Worm (Caenorhabditis elegans) whole organism, young adult: Measurements from ENCODE around the gene pch-2.
A peak's percentile ranks its signal among the peaks of the same experiment; 100 is the strongest.

ENCODE experiments used
- B0035.1 ChIP-seq: sonication (generic microtip); optimal IDR thresholded peaks from 2 replicates; lab custom pipeline; 2016; ENCODE audit warnings: missing genetic modification characterization, mild to moderate bottlenecking, missing compliant biosample characterization, missing genotype, missing genetic modification reagents
- C06A6.2 ChIP-seq: fragments of 200-800 bp; sonication (Bioruptor generic); conservative IDR thresholded peaks from 2 replicates; pipeline ENCODE4 v1.3.6; 2022; ENCODE audit warnings: missing genetic modification characterization, missing compliant biosample characterization
- F23B12.7 ChIP-seq: sonication (generic microtip); optimal IDR thresholded peaks from 2 replicates; lab custom pipeline; 2017; ENCODE audit warnings: missing genetic modification characterization, mild to moderate bottlenecking, missing compliant biosample characterization, antibody characterized with exemption, moderate library complexity; ENCODE audit not compliant: insufficient read depth
- K11D2.4 ChIP-seq: fragments of 200-800 bp; sonication (Bioruptor generic); IDR thresholded peaks from 2 replicates; pipeline ENCODE4 v1.3.6; 2022; ENCODE audit warnings: missing genetic modification reagents, missing genetic modification characterization, missing compliant biosample characterization
- T07F8.4 ChIP-seq: sonication (generic microtip); optimal IDR thresholded peaks from 2 replicates; lab custom pipeline; 2016; ENCODE audit warnings: mild to moderate bottlenecking, missing genetic modification characterization, moderate library complexity, missing compliant biosample characterization
- T26A5.8 ChIP-seq: sonication (generic microtip); optimal IDR thresholded peaks from 2 replicates; lab custom pipeline; 2016; ENCODE audit warnings: missing genetic modification characterization, missing compliant biosample characterization
- Y53F4B.3 ChIP-seq: fragments of 200-800 bp; sonication (Bioruptor generic); IDR thresholded peaks from 2 replicates; pipeline ENCODE4 v1.3.6; 2022; ENCODE audit warnings: missing genetic modification reagents, missing genetic modification characterization, missing compliant biosample characterization
- Y53G8AR.9 ChIP-seq: fragments of 200-800 bp; sonication (Bioruptor generic); conservative IDR thresholded peaks from 2 replicates; pipeline ENCODE4 v1.3.6; 2022; ENCODE audit warnings: missing genetic modification reagents, missing genetic modification characterization, missing compliant biosample characterization
- Y67H2A.10 ChIP-seq: fragments of 200-800 bp; sonication (Bioruptor generic); conservative IDR thresholded peaks from 2 replicates; pipeline ENCODE4 v1.3.6; 2022; ENCODE audit warnings: missing genetic modification reagents, missing genetic modification characterization, missing compliant biosample characterization
- Y95B8A.8 ChIP-seq: fragments of 200-800 bp; sonication (Bioruptor generic); IDR thresholded peaks from 2 replicates; pipeline ENCODE4 v1.3.6; 2022; ENCODE audit warnings: missing genetic modification reagents, missing genetic modification characterization, missing compliant biosample characterization
- ZK185.1 ChIP-seq: sonication (generic microtip); optimal IDR thresholded peaks from 2 replicates; lab custom pipeline; 2016; ENCODE audit warnings: mild to moderate bottlenecking, missing genetic modification characterization, missing compliant biosample characterization; ENCODE audit not compliant: poor library complexity, severe bottlenecking
- aptf-3 ChIP-seq: fragments of 200-800 bp; sonication (Bioruptor generic); IDR thresholded peaks from 2 replicates; pipeline ENCODE4 v1.3.6; 2022; ENCODE audit warnings: missing genetic modification characterization, missing compliant biosample characterization
- attf-5 ChIP-seq: fragments of 200-800 bp; sonication (Bioruptor generic); optimal IDR thresholded peaks from 2 replicates; lab custom pipeline; 2018; ENCODE audit warnings: mild to moderate bottlenecking, missing genetic modification characterization, missing compliant biosample characterization
- bed-1 ChIP-seq: fragments of 200-800 bp; sonication (Bioruptor generic); IDR thresholded peaks from 2 replicates; pipeline ENCODE4 v1.3.6; 2022; ENCODE audit warnings: missing genetic modification reagents, missing genetic modification characterization, missing compliant biosample characterization
- cebp-1 ChIP-seq, 2 experiments: fragments of 200-800 bp in 1 of 2; sonication (Bioruptor generic) in 1 of 2; sonication (generic microtip) in 1 of 2; IDR thresholded peaks in 1 of 2; optimal IDR thresholded peaks in 1 of 2; 2 replicates each; pipeline versions ENCODE4 v1.3.6 to Lab custom; 2017 to 2022; ENCODE audit warnings: missing compliant biosample characterization in 2 of 2, missing genetic modification characterization in 2 of 2, mild to moderate bottlenecking in 1 of 2, missing genetic modification reagents in 1 of 2, moderate library complexity in 1 of 2
- ceh-27 ChIP-seq: fragments of 200-800 bp; sonication (Bioruptor generic); optimal IDR thresholded peaks from 2 replicates; lab custom pipeline; 2018; ENCODE audit warnings: mild to moderate bottlenecking, missing genetic modification characterization, moderate library complexity, missing compliant biosample characterization
- ceh-40 ChIP-seq: fragments of 200-800 bp; sonication (Bioruptor generic); IDR thresholded peaks from 2 replicates; pipeline ENCODE4 v1.3.6; 2022; ENCODE audit warnings: missing genetic modification characterization, missing compliant biosample characterization
- ceh-79 ChIP-seq: sonication (generic microtip); optimal IDR thresholded peaks from 2 replicates; lab custom pipeline; 2017; ENCODE audit warnings: mild to moderate bottlenecking, missing genetic modification characterization, missing compliant biosample characterization
- ceh-91 ChIP-seq: fragments of 200-800 bp; sonication (Bioruptor generic); IDR thresholded peaks from 2 replicates; pipeline ENCODE4 v1.3.6; 2022; ENCODE audit warnings: missing genetic modification reagents, missing genetic modification characterization, missing compliant biosample characterization
- efl-1 ChIP-seq: fragments of 150-350 bp; optimal IDR thresholded peaks from 2 replicates; lab custom pipeline; 2014; ENCODE audit warnings: missing biosample characterization, missing genetic modification reagents, missing genetic modification characterization
- egl-18 ChIP-seq: fragments of 200-800 bp; sonication (Bioruptor generic); IDR thresholded peaks from 2 replicates; pipeline ENCODE4 v1.3.6; 2022; ENCODE audit warnings: missing genetic modification reagents, missing genetic modification characterization, missing compliant biosample characterization
- him-1 ChIP-seq: sonication (generic microtip); optimal IDR thresholded peaks from 2 replicates; lab custom pipeline; 2016; ENCODE audit warnings: missing genotype, missing genetic modification reagents, missing genetic modification characterization, missing compliant biosample characterization
- hrde-1 ChIP-seq: sonication (generic microtip); optimal IDR thresholded peaks from 2 replicates; lab custom pipeline; 2016; ENCODE audit warnings: missing genetic modification characterization, mild to moderate bottlenecking, missing compliant biosample characterization, moderate library complexity, missing genotype, missing genetic modification reagents, borderline replicate concordance
- lin-26 ChIP-seq: fragments of 200-800 bp; sonication (Bioruptor generic); IDR thresholded peaks from 2 replicates; pipeline ENCODE4 v1.3.6; 2022; ENCODE audit warnings: missing genetic modification reagents, missing genetic modification characterization, missing compliant biosample characterization
- lin-35 ChIP-seq, 3 experiments: fragments of 150-350 bp in 2 of 3; sonication (generic microtip) in 1 of 3; optimal IDR thresholded peaks; 2 replicates each; lab custom pipeline; 2014 to 2018; ENCODE audit warnings: missing biosample characterization in 3 of 3, missing genetic modification characterization in 3 of 3, missing genetic modification reagents in 3 of 3
- lir-1 ChIP-seq: fragments of 200-800 bp; sonication (Bioruptor generic); conservative IDR thresholded peaks from 2 replicates; pipeline ENCODE4 v1.3.6; 2022; ENCODE audit warnings: missing genetic modification reagents, missing genetic modification characterization, missing compliant biosample characterization
- madf-8 ChIP-seq: fragments of 200-800 bp; sonication (Bioruptor generic); conservative IDR thresholded peaks from 2 replicates; pipeline ENCODE4 v1.3.6; 2022; ENCODE audit warnings: missing genetic modification reagents, missing genetic modification characterization, missing compliant biosample characterization
- mcd-1 ChIP-seq: fragments of 200-800 bp; sonication (Bioruptor generic); IDR thresholded peaks from 2 replicates; pipeline ENCODE4 v1.3.6; 2022; ENCODE audit warnings: missing genetic modification reagents, missing genetic modification characterization, missing compliant biosample characterization
- mel-28 ChIP-seq: sonication (generic microtip); optimal IDR thresholded peaks from 2 replicates; lab custom pipeline; 2016; ENCODE audit warnings: borderline replicate concordance, mild to moderate bottlenecking, missing genetic modification characterization, missing compliant biosample characterization
- nfyb-1 ChIP-seq: fragments of 200-800 bp; sonication (Bioruptor generic); IDR thresholded peaks from 2 replicates; pipeline ENCODE4 v1.3.6; 2022; ENCODE audit warnings: missing genetic modification reagents, missing genetic modification characterization, missing compliant biosample characterization
- nhr-27 ChIP-seq: fragments of 200-800 bp; sonication (Bioruptor generic); optimal IDR thresholded peaks from 2 replicates; lab custom pipeline; 2018; ENCODE audit warnings: mild to moderate bottlenecking, missing genetic modification characterization, moderate library complexity, missing compliant biosample characterization
- pha-4 ChIP-seq: fragments of 150-350 bp; sonication (generic microtip); optimal IDR thresholded peaks from 2 replicates; lab custom pipeline; 2014; ENCODE audit warnings: missing biosample characterization, missing genetic modification reagents, missing genetic modification characterization
- rec-8 ChIP-seq, 2 experiments: sonication (generic microtip); optimal IDR thresholded peaks; 2 replicates each; lab custom pipeline; 2016; ENCODE audit warnings: mild to moderate bottlenecking in 2 of 2, missing genetic modification characterization in 2 of 2, missing genetic modification reagents in 2 of 2, missing genotype in 2 of 2, missing biosample characterization in 1 of 2, missing compliant biosample characterization in 1 of 2, moderate library complexity in 1 of 2
- repo-1 ChIP-seq: sonication (generic microtip); optimal IDR thresholded peaks from 2 replicates; lab custom pipeline; 2017; ENCODE audit warnings: mild to moderate bottlenecking, missing genetic modification characterization, missing compliant biosample characterization
- snpc-4 ChIP-seq, 5 experiments: fragments of 150-350 bp in 1 of 5; sonication (generic microtip) in 4 of 5; optimal IDR thresholded peaks; 2 replicates each; lab custom pipeline; 2014 to 2018; ENCODE audit warnings: missing genetic modification characterization in 5 of 5, missing biosample characterization in 3 of 5, antibody characterized with exemption in 2 of 5, mild to moderate bottlenecking in 2 of 5, missing compliant biosample characterization in 2 of 5, missing genotype in 2 of 5, moderate library complexity in 2 of 5, missing genetic modification reagents in 1 of 5
- somi-1 ChIP-seq: fragments of 200-800 bp; sonication (Bioruptor generic); optimal IDR thresholded peaks from 2 replicates; lab custom pipeline; 2018; ENCODE audit warnings: mild to moderate bottlenecking, missing genetic modification characterization, missing compliant biosample characterization
- tbp1 ChIP-seq: fragments of 200-800 bp; sonication (Bioruptor generic); optimal IDR thresholded peaks from 2 replicates; lab custom pipeline; 2018; ENCODE audit warnings: mild to moderate bottlenecking, missing genetic modification characterization, missing compliant biosample characterization
- unc-62 ChIP-seq: fragments of 150-350 bp; optimal IDR thresholded peaks from 2 replicates; lab custom pipeline; 2014; ENCODE audit warnings: missing biosample characterization, missing genetic modification reagents, missing genetic modification characterization
- zfh-2 ChIP-seq: fragments of 200-800 bp; sonication (Bioruptor generic); conservative IDR thresholded peaks from 2 replicates; pipeline ENCODE4 v1.3.6; 2022; ENCODE audit warnings: missing genetic modification reagents, missing genetic modification characterization, missing compliant biosample characterization
- ztf-22 ChIP-seq: fragments of 200-800 bp; sonication (Bioruptor generic); optimal IDR thresholded peaks from 2 replicates; lab custom pipeline; 2018; ENCODE audit warnings: mild to moderate bottlenecking, missing genetic modification characterization, moderate library complexity, missing compliant biosample characterization
- ztf-25 ChIP-seq: fragments of 200-800 bp; sonication (Bioruptor generic); IDR thresholded peaks from 2 replicates; pipeline ENCODE4 v1.3.6; 2022; ENCODE audit warnings: missing genetic modification reagents, missing genetic modification characterization, missing compliant biosample characterization
- ztf-6 ChIP-seq: fragments of 200-800 bp; sonication (Bioruptor generic); IDR thresholded peaks from 2 replicates; pipeline ENCODE4 v1.3.6; 2022; ENCODE audit warnings: missing genetic modification reagents, missing genetic modification characterization, missing compliant biosample characterization

Gene pch-2

ce11 chrII:8131413-8131966 is 26.7 kb upstream of the pch-2 start (continued):
- TF ChIP-seq tbp1 (GFP tag; lab: Kevin White, UChicago) (no peak), hrde-1 (tag; lab: Kevin White, UChicago) (no peak), unc-62 (GFP tag; lab: Kevin White, UChicago) (no peak), ceh-27 (GFP tag; lab: Kevin White, UChicago) (peak; percentile 28), rec-8 (tag; optimal IDR thresholded peaks at IDR 0.05; lab: Kevin White, UChicago) (no peak), Y53G8AR.9 (0 out of 2 replicates have a peak, but pooled peaks have one; percentile 18), attf-5 (no peak), bed-1 (GFP tag; lab: Robert Waterston, UW) (no peak), ceh-79 (tag; lab: Kevin White, UChicago) (no peak), ztf-22 (GFP tag; lab: Kevin White, UChicago) (peak; percentile 44), him-1 (tag; lab: Kevin White, UChicago) (no peak), madf-8 (GFP tag; lab: Robert Waterston, UW) (no peak), B0035.1 (tag; lab: Kevin White, UChicago) (no peak), snpc-4 (GFP tag; optimal IDR thresholded peaks at IDR 0.05; lab: Kevin White, UChicago) (no peak), snpc-4 (tag; optimal IDR thresholded peaks at IDR 0.05; lab: Kevin White, UChicago) (no peak), ZK185.1 (tag; lab: Kevin White, UChicago) (no peak), C06A6.2 (GFP tag; lab: Robert Waterston, UW) (no peak), Y67H2A.10 (GFP tag; lab: Robert Waterston, UW) (no peak), aptf-3 (GFP tag; lab: Robert Waterston, UW) (no peak), mcd-1 (GFP tag; lab: Robert Waterston, UW) (no peak), T07F8.4 (tag; lab: Kevin White, UChicago) (no peak), pha-4 (tag; lab: Kevin White, UChicago) (no peak), K11D2.4 (no peak), lin-35 (GFP tag; optimal IDR thresholded peaks at IDR 0.05; lab: Kevin White, UChicago) (peak in 1 of 3 experiments; percentile 29), Y53F4B.3 (GFP tag; lab: Robert Waterston, UW) (no peak), T26A5.8 (tag; lab: Kevin White, UChicago) (no peak), Y95B8A.8 (GFP tag; lab: Robert Waterston, UW) (no peak), zfh-2 (GFP tag; lab: Robert Waterston, UW) (peak; percentile 80), cebp-1 (GFP tag; IDR thresholded peaks at IDR 0.05; lab: Robert Waterston, UW) (no peak), cebp-1 (tag; optimal IDR thresholded peaks at IDR 0.05; lab: Kevin White, UChicago) (peak; percentile 51), repo-1 (tag; lab: Kevin White, UChicago) (peak; percentile 18), mel-28 (tag; lab: Kevin White, UChicago) (no peak), ceh-91 (GFP tag; lab: Robert Waterston, UW) (no peak), F23B12.7 (no peak), ztf-6 (GFP tag; lab: Robert Waterston, UW) (no peak), ceh-40 (GFP tag; lab: Robert Waterston, UW) (no peak), lin-26 (no peak), egl-18 (no peak), efl-1 (GFP tag; lab: Kevin White, UChicago) (no peak), nfyb-1 (GFP tag; lab: Robert Waterston, UW) (0 out of 2 replicates have a peak, but pooled peaks have one; percentile 63), nhr-27 (peak; percentile 20), lir-1 (GFP tag; lab: Robert Waterston, UW) (no peak), somi-1 (GFP tag; lab: Kevin White, UChicago) (no peak), ztf-25 (GFP tag; lab: Robert Waterston, UW) (no peak)
